Fruit fly (Drosophila melanogaster) whole organism, prepupa: ENCODE results near the gene CG11581.

ENCODE experiments used
- Blimp-1 ChIP-seq: fragments of 200-800 bp; sonication (Bioruptor generic); optimal IDR thresholded peaks from 3 replicates; lab custom pipeline; 2017; ENCODE audit warnings: missing biosample characterization, missing genetic modification characterization, mild to moderate bottlenecking, moderate library complexity, missing genetic modification reagents
- CG10631 ChIP-seq: fragments of 200-800 bp; sonication (Bioruptor generic); optimal IDR thresholded peaks from 2 replicates; lab custom pipeline; 2016; ENCODE audit warnings: missing biosample characterization, missing genetic modification characterization
- CG31627 ChIP-seq: fragments of 200-800 bp; sonication (Bioruptor generic); optimal IDR thresholded peaks from 3 replicates; lab custom pipeline; 2016; ENCODE audit warnings: missing biosample characterization, missing genetic modification characterization
- CG32006 ChIP-seq: fragments of 200-800 bp; sonication (Bioruptor generic); optimal IDR thresholded peaks from 3 replicates; lab custom pipeline; 2017; ENCODE audit warnings: missing biosample characterization, mild to moderate bottlenecking, missing genetic modification characterization
- CG4318 ChIP-seq: fragments of 200-800 bp; sonication (Bioruptor generic); optimal IDR thresholded peaks from 3 replicates; lab custom pipeline; 2017; ENCODE audit warnings: missing biosample characterization, mild to moderate bottlenecking, missing genetic modification characterization
- CG6276 ChIP-seq: fragments of 200-800 bp; sonication (Bioruptor generic); optimal IDR thresholded peaks from 2 replicates; lab custom pipeline; 2017; ENCODE audit warnings: missing biosample characterization, mild to moderate bottlenecking, missing genetic modification characterization
- CG6792 ChIP-seq: fragments of 200-800 bp; sonication (Bioruptor generic); optimal IDR thresholded peaks from 3 replicates; lab custom pipeline; 2016; ENCODE audit warnings: missing biosample characterization, missing genetic modification characterization
- CG8632 ChIP-seq: fragments of 200-800 bp; sonication (Bioruptor generic); optimal IDR thresholded peaks from 3 replicates; lab custom pipeline; 2016; ENCODE audit warnings: missing biosample characterization, missing genetic modification characterization
- Eip78C ChIP-seq: fragments of 200-800 bp; sonication (Bioruptor generic); peaks from one replicate; lab custom pipeline; 2016; ENCODE audit warnings: missing biosample characterization, missing genetic modification characterization
- Ets21C ChIP-seq: fragments of 200-800 bp; sonication (Bioruptor generic); optimal IDR thresholded peaks from 3 replicates; lab custom pipeline; 2016; ENCODE audit warnings: missing biosample characterization, missing genetic modification characterization
- Gug ChIP-seq: fragments of 200-800 bp; sonication (Bioruptor generic); IDR thresholded peaks from 2 replicates; pipeline ENCODE4 v1.3.6; 2022; ENCODE audit warnings: missing biosample characterization, missing genetic modification characterization
- Hr39 ChIP-seq: fragments of 200-800 bp; sonication (Bioruptor generic); optimal IDR thresholded peaks from 2 replicates; lab custom pipeline; 2016; ENCODE audit warnings: missing biosample characterization, missing genetic modification characterization
- Lpt ChIP-seq: fragments of 200-800 bp; sonication (Bioruptor generic); optimal IDR thresholded peaks from 3 replicates; lab custom pipeline; 2016; ENCODE audit warnings: missing biosample characterization, missing genetic modification characterization
- Sox15 ChIP-seq: fragments of 200-800 bp; sonication (Bioruptor generic); optimal IDR thresholded peaks from 3 replicates; lab custom pipeline; 2016; ENCODE audit warnings: missing biosample characterization, missing genetic modification characterization
- achi ChIP-seq: fragments of 200-800 bp; sonication (Bioruptor generic); optimal IDR thresholded peaks from 3 replicates; lab custom pipeline; 2016; ENCODE audit warnings: missing biosample characterization, missing genetic modification characterization
- cyc ChIP-seq: fragments of 200-800 bp; sonication (Bioruptor generic); optimal IDR thresholded peaks from 3 replicates; lab custom pipeline; 2016; ENCODE audit warnings: missing biosample characterization, missing genetic modification characterization
- dsx ChIP-seq: fragments of 200-800 bp; optimal IDR thresholded peaks from 3 replicates; lab custom pipeline; 2019; ENCODE audit warnings: missing biosample characterization, mild to moderate bottlenecking, missing genetic modification characterization, moderate library complexity; ENCODE audit not compliant: poor library complexity, severe bottlenecking
- eg ChIP-seq: fragments of 200-800 bp; sonication (Bioruptor generic); IDR thresholded peaks from 3 replicates; pipeline ENCODE4 v1.3.6; 2022; ENCODE audit warnings: missing biosample characterization, missing genetic modification characterization
- esn ChIP-seq: fragments of 200-800 bp; sonication (Bioruptor generic); optimal IDR thresholded peaks from 2 replicates; lab custom pipeline; 2016; ENCODE audit warnings: missing biosample characterization, mild to moderate bottlenecking, missing genetic modification characterization, moderate library complexity
- fd85E ChIP-seq: fragments of 200-800 bp; sonication (Bioruptor generic); optimal IDR thresholded peaks from 3 replicates; lab custom pipeline; 2016; ENCODE audit warnings: missing biosample characterization, missing genetic modification characterization
- salr ChIP-seq, 2 experiments: fragments of 200-800 bp; sonication (Bioruptor generic); optimal IDR thresholded peaks; 3 replicates each; lab custom pipeline; 2016 to 2018; ENCODE audit warnings: missing biosample characterization in 2 of 2, missing genetic modification characterization in 2 of 2, mild to moderate bottlenecking in 1 of 2
- spab ChIP-seq: fragments of 200-800 bp; sonication (Bioruptor generic); optimal IDR thresholded peaks from 2 replicates; lab custom pipeline; 2017; ENCODE audit warnings: missing biosample characterization, mild to moderate bottlenecking, missing genetic modification characterization, missing genetic modification reagents
- svp ChIP-seq: fragments of 200-800 bp; sonication (Bioruptor generic); peaks from one replicate; lab custom pipeline; 2016; ENCODE audit warnings: missing biosample characterization, missing genetic modification characterization

CG11581 gene

dm6 chrX:14218045-14218483, 41.3 kb downstream of the CG11581 start (continued):
- TF ChIP-seq CG4318 (GFP tag; lab: Kevin White, UChicago), result peak; percentile 89
- peak; percentile 97 for TF ChIP-seq dsx (GFP tag; lab: Kevin White, UChicago)
- peak; percentile 92 for TF ChIP-seq Ets21C (GFP tag; lab: Kevin White, UChicago)
- TF ChIP-seq eg (GFP tag; lab: Robert Waterston, UW), result peak; percentile 97
- TF ChIP-seq CG8632 (GFP tag; lab: Kevin White, UChicago), result peak; percentile 98
- peak; percentile 97 for TF ChIP-seq CG10631
- TF ChIP-seq spab (GFP tag; lab: Kevin White, UChicago), result peak; percentile 96
- peak; percentile 97 for TF ChIP-seq cyc
- peak; percentile 95 for TF ChIP-seq CG31627 (GFP tag; lab: Kevin White, UChicago)
- peak; percentile 96 for TF ChIP-seq Lpt (GFP tag; lab: Kevin White, UChicago)
- peak; percentile 96 for TF ChIP-seq svp (GFP tag; lab: Kevin White, UChicago)
- TF ChIP-seq Blimp-1 (GFP tag; lab: Kevin White, UChicago), result peak; percentile 90
- peak; percentile 99 for TF ChIP-seq Eip78C

dm6 chrX:14221182-14221581, 44.5 kb downstream of the CG11581 start:
- TF ChIP-seq Eip78C (peak; percentile 49), fd85E (GFP tag; lab: Kevin White, UChicago) (no peak)

- no peak for TF ChIP-seq CG4318 (GFP tag; lab: Kevin White, UChicago)
- no peak for TF ChIP-seq CG32006 (GFP tag; lab: Kevin White, UChicago)
- TF ChIP-seq salr (GFP tag; optimal IDR thresholded peaks at IDR 0.05; lab: Kevin White, UChicago), result no peak
- no peak for TF ChIP-seq eg (GFP tag; lab: Robert Waterston, UW)
- no peak for TF ChIP-seq Hr39 (GFP tag; lab: Kevin White, UChicago)
- TF ChIP-seq CG6792 (GFP tag; lab: Kevin White, UChicago), result no peak
- TF ChIP-seq svp (GFP tag; lab: Kevin White, UChicago), result no peak
- no peak for TF ChIP-seq CG31627 (GFP tag; lab: Kevin White, UChicago)
Measured at dm6 chrX:14221995-14222394, 45.3 kb downstream of the CG11581 start.

- TF ChIP-seq esn, result no peak
- TF ChIP-seq Gug (GFP tag; lab: Robert Waterston, UW), result no peak
- TF ChIP-seq CG6276 (GFP tag; lab: Kevin White, UChicago), result no peak
- TF ChIP-seq cyc, result no peak
- no peak for TF ChIP-seq achi (GFP tag; lab: Kevin White, UChicago)
- no peak for TF ChIP-seq salr (GFP tag; optimal IDR thresholded peaks at IDR 0.05; lab: Kevin White, UChicago)
- TF ChIP-seq dsx (GFP tag; lab: Kevin White, UChicago), result no peak
- TF ChIP-seq Lpt (GFP tag; lab: Kevin White, UChicago), result no peak
- TF ChIP-seq Sox15, result no peak
Measured at dm6 chrX:14225665-14226064, 48.9 kb downstream of the CG11581 start, which contains the start of gene CG11674. TSS of gene CG11674 (minus strand) at chrX:14225879.

- TF ChIP-seq svp (GFP tag; lab: Kevin White, UChicago) (peak; percentile 26), spab (GFP tag; lab: Kevin White, UChicago) (no peak)
- TF ChIP-seq, all 60 proteins: peak for 1
Measured at dm6 chrX:14226093-14226492, 49.4 kb downstream of the CG11581 start, which contains the start of gene mRpL38. TSS of gene mRpL38 (plus strand) at chrX:14226289.

dm6 chrX:14227043-14227442, 50.3 kb downstream of the CG11581 start:
- TF ChIP-seq salr (GFP tag; optimal IDR thresholded peaks at IDR 0.05; lab: Kevin White, UChicago) (no peak), svp (GFP tag; lab: Kevin White, UChicago) (peak; percentile 94)
- TF ChIP-seq, all 60 proteins: peak for 1
